Worm (Caenorhabditis elegans) whole organism, L3 larva: ENCODE measurements around the gene yap-1.

Experiments used
- daf-12 ChIP-seq: fragments of 150-350 bp; optimal IDR thresholded peaks from 2 replicates; lab custom pipeline; 2014; ENCODE audit warnings: missing biosample characterization, missing genetic modification reagents, missing genetic modification characterization
- unc-39 ChIP-seq: sonication (generic microtip); optimal IDR thresholded peaks from 4 replicates; lab custom pipeline; 2017; ENCODE audit warnings: missing biosample characterization, missing genetic modification characterization
- unc-62 ChIP-seq: fragments of 150-350 bp; sonication (generic microtip); optimal IDR thresholded peaks from 4 replicates; lab custom pipeline; 2014; ENCODE audit warnings: missing biosample characterization, missing genetic modification reagents, missing genetic modification characterization

- TF ChIP-seq unc-62 (no peak), daf-12 (tag; lab: Kevin White, UChicago) (no peak), unc-39 (tag; lab: Kevin White, UChicago) (no peak)
Measured at ce11 chrX:10679193-10679592, 12.6 kb upstream of the yap-1 start.
